Worm (Caenorhabditis elegans) whole organism, early embryonic: ENCODE data around the gene nmad-1.

Experiments
- aly-1 ChIP-seq: sonication (generic microtip); optimal IDR thresholded peaks from 2 replicates; lab custom pipeline; 2016; ENCODE audit warnings: missing genetic modification characterization, missing compliant biosample characterization
- ama-1 ChIP-seq: fragments of 150-350 bp; optimal IDR thresholded peaks from 2 replicates; lab custom pipeline; 2014
- ceh-13 ChIP-seq: fragments of 200-800 bp; sonication (Bioruptor generic); optimal IDR thresholded peaks from 2 replicates; lab custom pipeline; 2018; ENCODE audit warnings: mild to moderate bottlenecking, missing genetic modification characterization, missing compliant biosample characterization
- ets-7 ChIP-seq: sonication (generic microtip); optimal IDR thresholded peaks from 2 replicates; lab custom pipeline; 2016; ENCODE audit warnings: missing genotype, missing genetic modification characterization, missing compliant biosample characterization
- flt-1 ChIP-seq: fragments of 200-800 bp; sonication (Bioruptor generic); IDR thresholded peaks from 2 replicates; pipeline ENCODE4 v1.3.6; 2022; ENCODE audit warnings: missing genetic modification characterization, missing compliant biosample characterization
- hmg-4 ChIP-seq: fragments of 200-800 bp; sonication (Bioruptor generic); optimal IDR thresholded peaks from 2 replicates; lab custom pipeline; 2018; ENCODE audit warnings: mild to moderate bottlenecking, missing genetic modification characterization, missing compliant biosample characterization
- hnd-1 ChIP-seq: sonication (generic microtip); optimal IDR thresholded peaks from 2 replicates; lab custom pipeline; 2016; ENCODE audit warnings: missing genetic modification characterization, missing compliant biosample characterization
- pes-1 ChIP-seq: fragments of 200-800 bp; sonication (Bioruptor generic); IDR thresholded peaks from 2 replicates; pipeline ENCODE4 v1.3.6; 2022; ENCODE audit warnings: missing genetic modification reagents, missing genetic modification characterization, missing compliant biosample characterization

DNA sequence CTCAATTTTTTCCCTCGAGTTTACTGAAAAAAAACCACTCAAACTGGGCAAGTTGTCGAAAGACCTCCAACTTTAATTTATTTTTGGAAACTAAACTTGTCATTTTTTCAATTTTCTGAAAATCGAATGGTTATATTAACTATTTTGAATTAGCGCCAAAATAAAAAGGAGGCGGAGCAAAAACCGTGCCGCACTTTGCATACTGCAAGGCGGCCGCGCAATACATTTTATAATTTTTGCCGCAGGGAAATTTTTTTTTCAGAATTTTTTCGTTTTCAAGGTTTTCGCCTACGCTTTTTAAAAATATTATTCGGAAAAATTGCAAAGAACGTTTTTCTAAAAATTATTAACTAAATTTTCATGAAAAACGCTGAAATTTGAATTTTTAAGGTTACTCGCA, 51.1 kb downstream of the nmad-1 start:
- TF ChIP-seq hmg-4, result no peak
- no peak for TF ChIP-seq ama-1 (lab: Kevin White, UChicago)
- TF ChIP-seq hnd-1 (tag; lab: Kevin White, UChicago), result no peak
- TF ChIP-seq flt-1 (GFP tag; lab: Robert Waterston, UW), result no peak
- no peak for TF ChIP-seq ets-7 (tag; lab: Kevin White, UChicago)
- TF ChIP-seq pes-1 (GFP tag; lab: Robert Waterston, UW), result no peak
- TF ChIP-seq ceh-13 (GFP tag; lab: Kevin White, UChicago), result no peak
- no peak for TF ChIP-seq aly-1 (tag; lab: Kevin White, UChicago)
